Fruit fly (Drosophila melanogaster): ENCODE results near the gene CG43055.

dm6 chr2L:4410855-4411254 lies at the start of gene CG43055:
- no peak for TF ChIP-seq rgr (GFP tag; optimal IDR thresholded peaks at IDR 0.05)
- no peak for TF ChIP-seq pan (optimal IDR thresholded peaks at IDR 0.05)
- TF ChIP-seq lola (GFP tag; optimal IDR thresholded peaks at IDR 0.05), result no peak
- no peak for TF ChIP-seq Mio (GFP tag; optimal IDR thresholded peaks at IDR 0.05)
- TF ChIP-seq Rel (GFP tag; optimal IDR thresholded peaks at IDR 0.05), result no peak
- TF ChIP-seq Rel (tag; optimal IDR thresholded peaks at IDR 0.05), result no peak
- no peak for TF ChIP-seq Vsx2 (GFP tag; optimal IDR thresholded peaks at IDR 0.05; ENCODE audit: partially characterized antibody)
- no peak for TF ChIP-seq usp (GFP tag; optimal IDR thresholded peaks at IDR 0.05)
- TF ChIP-seq Dfd (GFP tag; optimal IDR thresholded peaks at IDR 0.05), result no peak
- no peak for TF ChIP-seq psq (GFP tag; optimal IDR thresholded peaks at IDR 0.05)
- no peak for TF ChIP-seq OdsH (GFP tag; optimal IDR thresholded peaks at IDR 0.05)
- TF ChIP-seq jim (GFP tag; optimal IDR thresholded peaks at IDR 0.05), result no peak
